Fruit fly (Drosophila melanogaster) whole organism, embryonic: ENCODE measurements around the gene Cpr11B.
A peak's percentile ranks its signal among the peaks of the same experiment; 100 is the strongest.

Experiments
- Adf1 ChIP-seq: fragments of 200-800 bp; sonication (Bioruptor generic); IDR thresholded peaks from 2 replicates; pipeline ENCODE4 v1.3.6; 2022; ENCODE audit warnings: missing biosample characterization, missing genetic modification characterization
- CG11695 ChIP-seq: fragments of 200-800 bp; sonication (Bioruptor generic); IDR thresholded peaks from 3 replicates; pipeline ENCODE4 v1.3.6; 2022; ENCODE audit warnings: missing biosample characterization, missing genetic modification characterization
- CG12299 ChIP-seq: fragments of 200-800 bp; sonication (Bioruptor generic); optimal IDR thresholded peaks from 2 replicates; lab custom pipeline; 2018; ENCODE audit warnings: missing biosample characterization, mild to moderate bottlenecking, missing genetic modification characterization
- CG13424 ChIP-seq: fragments of 200-800 bp; sonication (Bioruptor generic); optimal IDR thresholded peaks from 2 replicates; lab custom pipeline; 2019; ENCODE audit warnings: missing biosample characterization, mild to moderate bottlenecking, missing genetic modification characterization, moderate library complexity
- CG13624 ChIP-seq: fragments of 200-800 bp; sonication (Bioruptor generic); optimal IDR thresholded peaks from 2 replicates; lab custom pipeline; 2016; ENCODE audit warnings: missing biosample characterization, missing genetic modification characterization
- CG14050 ChIP-seq: fragments of 200-800 bp; sonication (Bioruptor generic); IDR thresholded peaks from 3 replicates; pipeline ENCODE4 v1.3.6; 2022; ENCODE audit warnings: missing biosample characterization, missing genetic modification characterization
- CG1602 ChIP-seq: fragments of 200-800 bp; sonication (Bioruptor generic); optimal IDR thresholded peaks from 3 replicates; lab custom pipeline; 2016; ENCODE audit warnings: missing biosample characterization, missing genetic modification characterization
- CG16779 ChIP-seq: fragments of 200-800 bp; sonication (Bioruptor generic); IDR thresholded peaks from 2 replicates; pipeline ENCODE4 v1.3.6; 2022; ENCODE audit warnings: missing biosample characterization, missing genetic modification characterization
- CG16815 ChIP-seq: fragments of 200-800 bp; sonication (Bioruptor generic); optimal IDR thresholded peaks from 3 replicates; lab custom pipeline; 2017; ENCODE audit warnings: missing biosample characterization, mild to moderate bottlenecking, missing genetic modification characterization
- CG1832 ChIP-seq: fragments of 200-800 bp; sonication (Bioruptor generic); optimal IDR thresholded peaks from 2 replicates; lab custom pipeline; 2017; ENCODE audit warnings: missing biosample characterization, mild to moderate bottlenecking, missing genetic modification characterization, inconsistent platforms
- CG34422 ChIP-seq: fragments of 200-800 bp; sonication (Bioruptor generic); IDR thresholded peaks from 3 replicates; pipeline ENCODE4 v1.3.6; 2022; ENCODE audit warnings: missing biosample characterization, missing genetic modification characterization
- CG5245 ChIP-seq: fragments of 200-800 bp; sonication (Bioruptor generic); optimal IDR thresholded peaks from 3 replicates; lab custom pipeline; 2016; ENCODE audit warnings: missing biosample characterization, missing genetic modification characterization
- CG7271 ChIP-seq: fragments of 200-800 bp; sonication (Bioruptor generic); optimal IDR thresholded peaks from 2 replicates; lab custom pipeline; 2018; ENCODE audit warnings: missing biosample characterization, mild to moderate bottlenecking, missing genetic modification characterization, moderate library complexity
- CG8388 ChIP-seq: fragments of 200-800 bp; sonication (Bioruptor generic); optimal IDR thresholded peaks from 2 replicates; lab custom pipeline; 2019; ENCODE audit warnings: missing biosample characterization, mild to moderate bottlenecking, missing genetic modification characterization, moderate library complexity
- CoRest ChIP-seq: fragments of 200-800 bp; sonication (Bioruptor generic); optimal IDR thresholded peaks from 3 replicates; lab custom pipeline; 2018; ENCODE audit warnings: missing biosample characterization, mild to moderate bottlenecking, missing genetic modification characterization, moderate library complexity
- CrebB ChIP-seq: fragments of 200-800 bp; sonication (Bioruptor generic); optimal IDR thresholded peaks from 3 replicates; lab custom pipeline; 2018; ENCODE audit warnings: missing biosample characterization, mild to moderate bottlenecking, missing genetic modification characterization
- D19B ChIP-seq: fragments of 200-800 bp; sonication (Bioruptor generic); optimal IDR thresholded peaks from 2 replicates; lab custom pipeline; 2017; ENCODE audit warnings: missing biosample characterization, mild to moderate bottlenecking, missing genetic modification characterization
- Dip3 ChIP-seq: fragments of 200-800 bp; sonication (Bioruptor generic); optimal IDR thresholded peaks from 3 replicates; lab custom pipeline; 2016; ENCODE audit warnings: missing biosample characterization, missing genetic modification characterization
- Drgx ChIP-seq: fragments of 200-800 bp; sonication (Bioruptor generic); IDR thresholded peaks from 2 replicates; pipeline ENCODE4 v1.3.6; 2022; ENCODE audit warnings: missing biosample characterization, missing genetic modification characterization
- E2f1 ChIP-seq: fragments of 200-800 bp; sonication (Bioruptor generic); IDR thresholded peaks from 2 replicates; pipeline ENCODE4 v1.3.6; 2022; ENCODE audit warnings: missing biosample characterization, missing genetic modification characterization
- Hr39 ChIP-seq: fragments of >200 bp; optimal IDR thresholded peaks from 2 replicates; lab custom pipeline; 2017
- Mad ChIP-seq: fragments of 200-800 bp; sonication (Bioruptor generic); optimal IDR thresholded peaks from 2 replicates; lab custom pipeline; 2016; ENCODE audit warnings: missing biosample characterization, missing genetic modification characterization
- Max ChIP-seq: fragments of 200-800 bp; sonication (Bioruptor generic); optimal IDR thresholded peaks from 2 replicates; lab custom pipeline; 2016; ENCODE audit warnings: missing biosample characterization, mild to moderate bottlenecking, missing genetic modification characterization
- Nf-YA ChIP-seq: fragments of 200-800 bp; sonication (Bioruptor generic); IDR thresholded peaks from 2 replicates; pipeline ENCODE4 v1.3.6; 2022; ENCODE audit warnings: missing biosample characterization, missing genetic modification characterization
- Sry-β ChIP-seq: fragments of 200-800 bp; sonication (Bioruptor generic); optimal IDR thresholded peaks from 2 replicates; lab custom pipeline; 2018; ENCODE audit warnings: missing biosample characterization, mild to moderate bottlenecking, missing genetic modification characterization, moderate library complexity
- Stat92E ChIP-seq, 3 experiments: fragments of >200 bp in 2 of 3; fragments of 200-800 bp in 1 of 3; sonication (Bioruptor generic) in 1 of 3; optimal IDR thresholded peaks; 2 replicates each; lab custom pipeline; 2017 to 2019; ENCODE audit warnings: missing biosample characterization in 3 of 3, missing genetic modification characterization in 3 of 3, mild to moderate bottlenecking in 1 of 3, moderate library complexity in 1 of 3
- TFAM ChIP-seq: fragments of 200-800 bp; sonication (Bioruptor generic); optimal IDR thresholded peaks from 2 replicates; lab custom pipeline; 2017; ENCODE audit warnings: missing biosample characterization, missing genetic modification characterization, inconsistent platforms
- Vsx1 ChIP-seq: fragments of 200-800 bp; sonication (Bioruptor generic); optimal IDR thresholded peaks from 2 replicates; lab custom pipeline; 2017; ENCODE audit warnings: missing biosample characterization, mild to moderate bottlenecking, missing genetic modification characterization, missing genetic modification reagents
- cato ChIP-seq: fragments of 200-800 bp; sonication (Bioruptor generic); optimal IDR thresholded peaks from 2 replicates; lab custom pipeline; 2016; ENCODE audit warnings: missing biosample characterization, missing genetic modification characterization, borderline replicate concordance
- caup ChIP-seq: fragments of 200-800 bp; sonication (Bioruptor generic); optimal IDR thresholded peaks from 3 replicates; lab custom pipeline; 2017; ENCODE audit warnings: missing biosample characterization, mild to moderate bottlenecking, missing genetic modification characterization, moderate library complexity; ENCODE audit not compliant: severe bottlenecking
- chn ChIP-seq: fragments of 200-800 bp; sonication (Bioruptor generic); optimal IDR thresholded peaks from 2 replicates; lab custom pipeline; 2016; ENCODE audit warnings: missing biosample characterization, missing genetic modification characterization
- en ChIP-seq: fragments of 200-800 bp; sonication (Bioruptor generic); optimal IDR thresholded peaks from 2 replicates; lab custom pipeline; 2016; ENCODE audit warnings: missing biosample characterization, missing genetic modification characterization
- fd3F ChIP-seq: fragments of 200-800 bp; sonication (Bioruptor generic); optimal IDR thresholded peaks from 2 replicates; lab custom pipeline; 2018; ENCODE audit warnings: missing biosample characterization, mild to moderate bottlenecking, missing genetic modification characterization, moderate library complexity
- gce ChIP-seq: fragments of 200-800 bp; sonication (Bioruptor generic); IDR thresholded peaks from 3 replicates; pipeline ENCODE4 v1.3.6; 2022; ENCODE audit warnings: missing biosample characterization, missing genetic modification characterization
- gem ChIP-seq: fragments of 200-800 bp; sonication (Bioruptor generic); optimal IDR thresholded peaks from 2 replicates; lab custom pipeline; 2019; ENCODE audit warnings: missing biosample characterization, mild to moderate bottlenecking, missing genetic modification characterization, moderate library complexity
- gsb-n ChIP-seq: fragments of 200-800 bp; sonication (Bioruptor generic); optimal IDR thresholded peaks from 3 replicates; lab custom pipeline; 2018; ENCODE audit warnings: missing biosample characterization, mild to moderate bottlenecking, missing genetic modification characterization
- ham ChIP-seq: fragments of 200-800 bp; sonication (Bioruptor generic); IDR thresholded peaks from 2 replicates; pipeline ENCODE4 v1.3.6; 2022; ENCODE audit warnings: missing biosample characterization, missing genetic modification characterization
- hkb ChIP-seq, 2 experiments: fragments of 200-800 bp in 1 of 2; fragments of >200 bp in 1 of 2; sonication (Bioruptor generic) in 1 of 2; IDR thresholded peaks in 1 of 2; optimal IDR thresholded peaks in 1 of 2; 2 replicates each; pipeline versions ENCODE4 v1.3.6 to Lab custom; 2017 to 2022; ENCODE audit warnings: missing biosample characterization in 1 of 2, missing genetic modification characterization in 1 of 2
- kni ChIP-seq: fragments of 200-800 bp; sonication (Bioruptor generic); optimal IDR thresholded peaks from 3 replicates; lab custom pipeline; 2017; ENCODE audit warnings: mild to moderate bottlenecking, missing biosample characterization, missing genetic modification reagents, missing genetic modification characterization
- lab ChIP-seq: fragments of 200-800 bp; sonication (Bioruptor generic); optimal IDR thresholded peaks from 3 replicates; lab custom pipeline; 2017; ENCODE audit warnings: missing biosample characterization, missing genetic modification characterization, mild to moderate bottlenecking, moderate library complexity, missing genetic modification reagents
- lbe ChIP-seq: fragments of 200-800 bp; sonication (Bioruptor generic); optimal IDR thresholded peaks from 2 replicates; lab custom pipeline; 2016; ENCODE audit warnings: missing biosample characterization, mild to moderate bottlenecking, missing genetic modification characterization
- lola ChIP-seq, 3 experiments: fragments of >200 bp in 2 of 3; fragments of 200-800 bp in 1 of 3; sonication (Bioruptor generic) in 1 of 3; optimal IDR thresholded peaks; 2 replicates each; lab custom pipeline; 2017 to 2019; ENCODE audit warnings: missing biosample characterization in 3 of 3, missing genetic modification characterization in 3 of 3, mild to moderate bottlenecking in 1 of 3, moderate library complexity in 1 of 3
- peb ChIP-seq: fragments of 200-800 bp; sonication (Bioruptor generic); IDR thresholded peaks from 2 replicates; pipeline ENCODE4 v1.3.6; 2022; ENCODE audit warnings: missing biosample characterization, missing genetic modification characterization
- phol ChIP-seq: fragments of 200-800 bp; sonication (Bioruptor generic); optimal IDR thresholded peaks from 3 replicates; lab custom pipeline; 2018; ENCODE audit warnings: missing biosample characterization, mild to moderate bottlenecking, missing genetic modification characterization, moderate library complexity
- sqz ChIP-seq: fragments of 200-800 bp; sonication (Bioruptor generic); optimal IDR thresholded peaks from 3 replicates; lab custom pipeline; 2018; ENCODE audit warnings: missing biosample characterization, mild to moderate bottlenecking, missing genetic modification characterization
- tin ChIP-seq: fragments of 200-800 bp; sonication (Bioruptor generic); optimal IDR thresholded peaks from 3 replicates; lab custom pipeline; 2016; ENCODE audit warnings: missing biosample characterization, missing genetic modification characterization
- tio ChIP-seq: fragments of 200-800 bp; sonication (Bioruptor generic); optimal IDR thresholded peaks from 2 replicates; lab custom pipeline; 2017; ENCODE audit warnings: missing biosample characterization, missing genetic modification characterization, inconsistent platforms
- trem ChIP-seq: fragments of 200-800 bp; optimal IDR thresholded peaks from 3 replicates; lab custom pipeline; 2019; ENCODE audit warnings: missing biosample characterization, mild to moderate bottlenecking, missing genetic modification characterization, moderate library complexity
- usp ChIP-seq: fragments of >200 bp; optimal IDR thresholded peaks from 2 replicates; lab custom pipeline; 2017; ENCODE audit warnings: missing biosample characterization, missing genetic modification characterization

Cpr11B gene

dm6 chrX:12575827-12576408 is 23.0 kb downstream of the Cpr11B start (continued):
- no peak for TF ChIP-seq D19B (GFP tag; lab: Kevin White, UChicago)
- peak; percentile 32 for TF ChIP-seq sqz (GFP tag; lab: Kevin White, UChicago)
- TF ChIP-seq cato (GFP tag; lab: Kevin White, UChicago) = peak; percentile 34
- peak; percentile 81 for TF ChIP-seq gsb-n (tag; lab: Kevin White, UChicago)
- TF ChIP-seq fd3F = no peak
- peak; percentile 63 for TF ChIP-seq Max (GFP tag; lab: Kevin White, UChicago)
- peak; percentile 86 for TF ChIP-seq gem (tag; lab: Kevin White, UChicago)
- TF ChIP-seq CG13624 (GFP tag; lab: Kevin White, UChicago) = peak; percentile 0
- TF ChIP-seq tin (GFP tag; lab: Kevin White, UChicago) = peak; percentile 67
- TF ChIP-seq kni = no peak
- 0 out of 2 replicates have a peak, but pooled peaks have one; percentile 6 for TF ChIP-seq Nf-YA (GFP tag; lab: Robert Waterston, UW)
- TF ChIP-seq CG13424 (tag; lab: Kevin White, UChicago) = peak; percentile 68
- TF ChIP-seq Hr39 (lab: Kevin White, UChicago) = no peak
- TF ChIP-seq Drgx (GFP tag; lab: Robert Waterston, UW) = peak; percentile 86
- peak; percentile 34 for TF ChIP-seq CG5245
- TF ChIP-seq lab (GFP tag; lab: Kevin White, UChicago) = no peak
- TF ChIP-seq phol (tag; lab: Kevin White, UChicago) = peak; percentile 87
- no peak for TF ChIP-seq usp (GFP tag; lab: Kevin White, UChicago)
- no peak for TF ChIP-seq ham (GFP tag; lab: Robert Waterston, UW)
- peak; percentile 73 for TF ChIP-seq CG1602 (GFP tag; lab: Kevin White, UChicago)
- no peak for TF ChIP-seq CG16779
- no peak for TF ChIP-seq CG34422 (GFP tag; lab: Robert Waterston, UW)
- TF ChIP-seq trem (tag; lab: Kevin White, UChicago) = peak; percentile 75
- no peak for TF ChIP-seq Adf1 (GFP tag; lab: Robert Waterston, UW)
- TF ChIP-seq CG11695 (GFP tag; lab: Robert Waterston, UW) = 0 out of 3 replicates have a peak, but pooled peaks have one; percentile 38
- TF ChIP-seq hkb (optimal IDR thresholded peaks at IDR 0.05; lab: Kevin White, UChicago) = no peak
- peak; percentile 48; the same call in 1 of the 2 replicates for TF ChIP-seq hkb (GFP tag; IDR thresholded peaks at IDR 0.05; lab: Robert Waterston, UW)
- TF ChIP-seq tio = peak; percentile 85
- peak; percentile 44; the same call in 1 of the 2 replicates for TF ChIP-seq peb (GFP tag; lab: Robert Waterston, UW)
- TF ChIP-seq chn (GFP tag; lab: Kevin White, UChicago) = peak; percentile 78
- no peak for TF ChIP-seq CG7271 (tag; lab: Kevin White, UChicago)
- TF ChIP-seq TFAM = peak; percentile 3
- peak in 1 of 3 experiments; percentile 89 for TF ChIP-seq lola (GFP tag; optimal IDR thresholded peaks at IDR 0.05; lab: Kevin White, UChicago)
- TF ChIP-seq CrebB = no peak
- peak; percentile 37 for TF ChIP-seq Vsx1 (GFP tag; lab: Kevin White, UChicago)
- TF ChIP-seq caup = no peak
- peak; percentile 80 for TF ChIP-seq CG1832 (GFP tag; lab: Kevin White, UChicago)
- TF ChIP-seq CG12299 (tag; lab: Kevin White, UChicago) = peak; percentile 30
- peak; percentile 77 for TF ChIP-seq CG16815 (GFP tag; lab: Kevin White, UChicago)
- TF ChIP-seq lbe (GFP tag; lab: Kevin White, UChicago) = peak; percentile 64
- TF ChIP-seq E2f1 (GFP tag; lab: Robert Waterston, UW) = peak; percentile 44; the same call in 1 of the 2 replicates
- peak in 1 of 3 experiments; percentile 70 for TF ChIP-seq Stat92E (GFP tag; optimal IDR thresholded peaks at IDR 0.05; lab: Kevin White, UChicago)
- TF ChIP-seq CoRest (tag; lab: Kevin White, UChicago) = peak; percentile 82
- no peak for TF ChIP-seq en (GFP tag; lab: Kevin White, UChicago)
- TF ChIP-seq Sry-β (GFP tag; lab: Kevin White, UChicago) = peak; percentile 6
- TF ChIP-seq gce (GFP tag; lab: Robert Waterston, UW) = 0 out of 3 replicates have a peak, but pooled peaks have one; percentile 32
- peak; percentile 76 for TF ChIP-seq CG8388
- peak; percentile 25 for TF ChIP-seq Mad (GFP tag; lab: Kevin White, UChicago)
- TF ChIP-seq Dip3 (GFP tag; lab: Kevin White, UChicago) = no peak
- TF ChIP-seq CG14050 = no peak
